Worm (Caenorhabditis elegans): ENCODE data around the gene acs-6.

DNA sequence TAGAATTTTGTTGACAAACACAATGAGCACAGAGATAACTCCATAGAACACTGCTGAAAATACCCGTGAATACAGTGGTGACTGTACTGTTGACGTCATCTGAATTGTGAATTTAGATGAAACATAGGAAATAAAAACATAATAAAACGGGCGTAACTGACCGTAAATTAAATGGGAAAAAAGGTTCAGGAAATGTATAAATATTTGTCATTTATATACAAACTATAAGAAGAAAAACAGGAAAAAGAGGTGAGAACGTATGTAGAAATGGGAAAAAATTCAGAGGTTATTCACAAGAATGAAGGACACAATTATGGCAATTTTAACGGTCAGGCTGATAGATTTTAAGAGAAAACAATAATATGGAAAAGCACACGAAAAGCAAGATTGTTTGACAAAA, 49.2 kb upstream of the acs-6 start, which contains the start of gene sqv-7:
- TF ChIP-seq unc-55 (GFP tag; optimal IDR thresholded peaks at IDR 0.05) (no peak), nhr-237 (tag; optimal IDR thresholded peaks at IDR 0.05) (no peak), peb-1 (tag; optimal IDR thresholded peaks at IDR 0.05) (no peak), nhr-10 (tag; optimal IDR thresholded peaks at IDR 0.05) (no peak), lin-13 (GFP tag; optimal IDR thresholded peaks at IDR 0.05) (no peak), sma-9 (GFP tag; optimal IDR thresholded peaks at IDR 0.05) (no peak), sma-9 (tag; optimal IDR thresholded peaks at IDR 0.05) (no peak), nhr-21 (tag; optimal IDR thresholded peaks at IDR 0.05) (no peak)
